Fruit fly (Drosophila melanogaster): ENCODE measurements at regions not wholly inside any gene's neighbourhood (a gene's known extent, or its start where the extent isn't known, plus 50 kb on each side); places are given as distances from the start of the nearest gene placed in this dataset.

- TF ChIP-seq cic (GFP tag; optimal IDR thresholded peaks at IDR 0.05) (no peak), CG11617 (GFP tag; optimal IDR thresholded peaks at IDR 0.05) (no peak), ovo (GFP tag; optimal IDR thresholded peaks at IDR 0.05) (no peak), CG33017 (tag; optimal IDR thresholded peaks at IDR 0.05) (no peak), kay (GFP tag; ENCODE audit: borderline replicate concordance) (no peak), tj (GFP tag; optimal IDR thresholded peaks at IDR 0.05) (no peak), pad (GFP tag; optimal IDR thresholded peaks at IDR 0.05) (no peak), Hr96 (GFP tag; optimal IDR thresholded peaks at IDR 0.05) (no peak), CG7045 (GFP tag; optimal IDR thresholded peaks at IDR 0.05) (no peak), Clk (GFP tag; optimal IDR thresholded peaks at IDR 0.05) (no peak), toe (GFP tag; optimal IDR thresholded peaks at IDR 0.05) (no peak)
These were observed 62.7 kb upstream of the CG12362 start for dm6 chr3L:10349890-10350289.

dm6 chr3L:10350715-10351114, 61.9 kb upstream of the CG12362 start:
- TF ChIP-seq bab1 (GFP tag; optimal IDR thresholded peaks at IDR 0.05), result no peak
- peak; percentile 25 for TF ChIP-seq tj (GFP tag; optimal IDR thresholded peaks at IDR 0.05)

- TF ChIP-seq tj (GFP tag; optimal IDR thresholded peaks at IDR 0.05) (no peak), Crg-1 (GFP tag; optimal IDR thresholded peaks at IDR 0.05) (no peak)
These were observed 61.5 kb upstream of the CG12362 start for dm6 chr3L:10351155-10351554.

- TF ChIP-seq Hr96 (GFP tag; optimal IDR thresholded peaks at IDR 0.05) (no peak), CG7101 (tag; optimal IDR thresholded peaks at IDR 0.05) (peak; percentile 41), kay (GFP tag; ENCODE audit: borderline replicate concordance) (peak; percentile 36), tj (GFP tag; optimal IDR thresholded peaks at IDR 0.05) (peak; percentile 3), bab1 (GFP tag; optimal IDR thresholded peaks at IDR 0.05) (peak; percentile 11), CG14711 (tag; optimal IDR thresholded peaks at IDR 0.05) (peak; percentile 63), cnc (optimal IDR thresholded peaks at IDR 0.05) (no peak)
These were observed 60.3 kb upstream of the CG12362 start for dm6 chr3L:10352066-10352957.

dm6 chr3L:10352958-10353302, 59.7 kb upstream of the CG12362 start:
- TF ChIP-seq kay (GFP tag; ENCODE audit: borderline replicate concordance), result no peak
- TF ChIP-seq Hr96 (GFP tag; optimal IDR thresholded peaks at IDR 0.05), result no peak
- TF ChIP-seq Crg-1 (GFP tag; optimal IDR thresholded peaks at IDR 0.05), result no peak
- TF ChIP-seq CG33017 (tag; optimal IDR thresholded peaks at IDR 0.05), result no peak
- TF ChIP-seq bab1 (GFP tag; optimal IDR thresholded peaks at IDR 0.05), result no peak

dm6 chr3L:10354377-10355208, 58.0 kb upstream of the CG12362 start:
- TF ChIP-seq CG11617 (GFP tag; optimal IDR thresholded peaks at IDR 0.05), result no peak
- TF ChIP-seq CG7045 (GFP tag; optimal IDR thresholded peaks at IDR 0.05), result peak; percentile 25
- peak; percentile 82 for TF ChIP-seq kay (GFP tag; ENCODE audit: borderline replicate concordance)
- TF ChIP-seq tj (GFP tag; optimal IDR thresholded peaks at IDR 0.05), result peak; percentile 34
- TF ChIP-seq toe (GFP tag; optimal IDR thresholded peaks at IDR 0.05), result peak; percentile 9
- peak; percentile 5 for TF ChIP-seq ovo (GFP tag; optimal IDR thresholded peaks at IDR 0.05)
- TF ChIP-seq CG14711 (tag; optimal IDR thresholded peaks at IDR 0.05), result no peak
- TF ChIP-seq Hr96 (GFP tag; optimal IDR thresholded peaks at IDR 0.05), result no peak

- no peak for TF ChIP-seq CG12768 (GFP tag; optimal IDR thresholded peaks at IDR 0.05)
- no peak for TF ChIP-seq Crg-1 (GFP tag; optimal IDR thresholded peaks at IDR 0.05)
- TF ChIP-seq ovo (GFP tag; optimal IDR thresholded peaks at IDR 0.05), result no peak
- TF ChIP-seq Mnt (GFP tag; optimal IDR thresholded peaks at IDR 0.05), result no peak
- no peak for TF ChIP-seq kay (GFP tag; ENCODE audit: borderline replicate concordance)
- TF ChIP-seq cic (GFP tag; optimal IDR thresholded peaks at IDR 0.05), result no peak
- TF ChIP-seq bab1 (GFP tag; optimal IDR thresholded peaks at IDR 0.05), result no peak
- TF ChIP-seq CG33017 (tag; optimal IDR thresholded peaks at IDR 0.05), result no peak
- TF ChIP-seq toe (GFP tag; optimal IDR thresholded peaks at IDR 0.05), result no peak
- no peak for TF ChIP-seq pad (GFP tag; optimal IDR thresholded peaks at IDR 0.05)
- TF ChIP-seq Hr96 (GFP tag; optimal IDR thresholded peaks at IDR 0.05), result no peak
- TF ChIP-seq CG11617 (GFP tag; optimal IDR thresholded peaks at IDR 0.05), result no peak
- no peak for TF ChIP-seq CG14711 (tag; optimal IDR thresholded peaks at IDR 0.05)
These were observed 53.2 kb upstream of the CG12362 start for dm6 chr3L:10359436-10359835.

dm6 chr3L:10360125-10360524, 52.5 kb upstream of the CG12362 start:
- TF ChIP-seq Mnt (GFP tag; optimal IDR thresholded peaks at IDR 0.05) (no peak), Crg-1 (GFP tag; optimal IDR thresholded peaks at IDR 0.05) (no peak), CG7045 (GFP tag; optimal IDR thresholded peaks at IDR 0.05) (no peak), cnc (optimal IDR thresholded peaks at IDR 0.05) (no peak), kay (GFP tag; ENCODE audit: borderline replicate concordance) (no peak), cic (GFP tag; optimal IDR thresholded peaks at IDR 0.05) (no peak), ovo (GFP tag; optimal IDR thresholded peaks at IDR 0.05) (no peak), tj (GFP tag; optimal IDR thresholded peaks at IDR 0.05) (no peak), CG12768 (GFP tag; optimal IDR thresholded peaks at IDR 0.05) (no peak), CG1620 (GFP tag; optimal IDR thresholded peaks at IDR 0.05) (no peak), CG33017 (tag; optimal IDR thresholded peaks at IDR 0.05) (no peak), CG14711 (tag; optimal IDR thresholded peaks at IDR 0.05) (no peak)

Data from whole organism, adult.